Fruit fly (Drosophila melanogaster): ENCODE measurements around the gene Orco.

DNA sequence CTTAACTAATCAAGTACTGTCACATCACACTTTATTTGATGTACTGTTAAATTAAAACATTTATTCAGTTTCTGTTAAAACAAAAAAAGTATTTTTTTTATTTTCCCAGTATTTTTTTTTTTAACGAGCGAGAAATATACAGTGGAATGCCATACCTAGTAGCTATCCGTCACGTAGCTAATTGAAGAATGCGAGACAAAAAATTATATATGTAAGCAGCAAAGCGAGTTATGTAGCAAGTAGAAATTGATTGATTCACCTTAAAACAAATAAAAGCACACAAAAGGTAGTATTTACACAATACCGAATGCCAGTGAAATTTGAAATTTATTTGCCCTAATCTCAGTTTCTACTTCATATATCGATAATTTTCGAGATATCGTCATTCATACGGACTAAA, 26.5 kb upstream of the Orco start:
- TF ChIP-seq CG8478 (optimal IDR thresholded peaks at IDR 0.05), result no peak
- TF ChIP-seq usp (GFP tag; optimal IDR thresholded peaks at IDR 0.05), result no peak
- TF ChIP-seq EcR (GFP tag; optimal IDR thresholded peaks at IDR 0.05), result no peak
- no peak for TF ChIP-seq pan (optimal IDR thresholded peaks at IDR 0.05)
- no peak for TF ChIP-seq Dll (optimal IDR thresholded peaks at IDR 0.05)
- TF ChIP-seq psq (optimal IDR thresholded peaks at IDR 0.05), result no peak

All from whole organism.